Worm (Caenorhabditis elegans) whole organism, L4/young adult: ENCODE data around the gene C03G6.6.

Experiments
- W03F9.2 ChIP-seq: fragments of 150-350 bp; optimal IDR thresholded peaks from 2 replicates; lab custom pipeline; 2014; ENCODE audit warnings: missing biosample characterization, missing genetic modification characterization
- dao-5 ChIP-seq: sonication (generic microtip); optimal IDR thresholded peaks from 2 replicates; lab custom pipeline; 2016; ENCODE audit warnings: missing genotype, missing genetic modification characterization, moderate library complexity, missing compliant biosample characterization
- him-1 ChIP-seq: sonication (generic microtip); optimal IDR thresholded peaks from 2 replicates; lab custom pipeline; 2016; ENCODE audit warnings: missing genotype, missing genetic modification reagents, missing genetic modification characterization, missing compliant biosample characterization

ce11 chrV:7369578-7369977 is 12.3 kb downstream of the C03G6.6 start, which contains the start of gene srj-14:
- TF ChIP-seq him-1 (tag; lab: Kevin White, UChicago) (no peak), dao-5 (tag; lab: Kevin White, UChicago) (no peak), W03F9.2 (tag; lab: Kevin White, UChicago) (no peak)
